Fruit fly (Drosophila melanogaster) whole organism, adult: ENCODE measurements around the gene SoxN.

Experiments
- CG1620 ChIP-seq: fragments of 200-800 bp; sonication (Bioruptor generic); optimal IDR thresholded peaks from 2 replicates; lab custom pipeline; 2016; ENCODE audit warnings: missing biosample characterization, missing genetic modification characterization
- CG7045 ChIP-seq: fragments of 200-800 bp; sonication (Bioruptor generic); optimal IDR thresholded peaks from 2 replicates; lab custom pipeline; 2017; ENCODE audit warnings: missing biosample characterization, mild to moderate bottlenecking, missing genetic modification characterization
- tj ChIP-seq: fragments of 200-800 bp; sonication (Bioruptor generic); optimal IDR thresholded peaks from 3 replicates; lab custom pipeline; 2017; ENCODE audit warnings: missing biosample characterization, mild to moderate bottlenecking, missing genetic modification characterization, moderate library complexity

DNA sequence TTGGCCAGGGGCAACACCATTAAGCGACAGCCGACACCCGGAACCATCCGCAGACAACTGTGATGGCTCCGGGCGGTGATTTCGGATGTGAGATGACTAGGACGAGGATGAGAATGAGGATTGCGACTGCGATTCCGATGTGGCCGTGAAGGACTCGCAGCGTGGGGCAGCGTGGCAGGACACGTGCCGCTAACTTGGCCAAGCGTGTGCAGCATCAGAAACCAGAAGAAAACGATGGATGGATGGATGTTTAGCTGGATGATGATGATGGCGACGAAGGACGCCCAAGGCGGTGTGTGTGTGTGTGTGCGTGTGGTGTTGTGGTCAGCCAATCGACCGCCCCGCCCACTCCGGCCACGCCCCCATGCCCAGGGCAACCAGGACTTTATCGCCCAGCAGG, 21.3 kb upstream of the SoxN start:
- TF ChIP-seq CG1620 (GFP tag; lab: Kevin White, UChicago) (no peak), tj (GFP tag; lab: Kevin White, UChicago) (no peak), CG7045 (GFP tag; lab: Kevin White, UChicago) (no peak)
